Fruit fly (Drosophila melanogaster) whole organism, adult: Measurements from ENCODE around the gene dyl.

Experiments used
- CG14711 ChIP-seq: fragments of 200-800 bp; sonication (Bioruptor generic); optimal IDR thresholded peaks from 2 replicates; lab custom pipeline; 2018; ENCODE audit warnings: missing biosample characterization, mild to moderate bottlenecking, missing genetic modification characterization, moderate library complexity
- CG33017 ChIP-seq: fragments of 200-800 bp; sonication (Bioruptor generic); optimal IDR thresholded peaks from 2 replicates; lab custom pipeline; 2018; ENCODE audit warnings: missing biosample characterization, mild to moderate bottlenecking, missing genetic modification characterization, moderate library complexity
- Mnt ChIP-seq: fragments of 200-800 bp; sonication (Bioruptor generic); optimal IDR thresholded peaks from 2 replicates; lab custom pipeline; 2016; ENCODE audit warnings: missing biosample characterization, mild to moderate bottlenecking, missing genetic modification characterization
- ovo ChIP-seq: fragments of 200-800 bp; sonication (Bioruptor generic); optimal IDR thresholded peaks from 2 replicates; lab custom pipeline; 2016; ENCODE audit warnings: missing biosample characterization, missing genetic modification characterization
- tj ChIP-seq: fragments of 200-800 bp; sonication (Bioruptor generic); optimal IDR thresholded peaks from 3 replicates; lab custom pipeline; 2017; ENCODE audit warnings: missing biosample characterization, mild to moderate bottlenecking, missing genetic modification characterization, moderate library complexity
- toe ChIP-seq: fragments of 200-800 bp; sonication (Bioruptor generic); optimal IDR thresholded peaks from 2 replicates; lab custom pipeline; 2016; ENCODE audit warnings: missing biosample characterization, missing genetic modification characterization

- TF ChIP-seq ovo (GFP tag; lab: Kevin White, UChicago) (peak; percentile 92), tj (GFP tag; lab: Kevin White, UChicago) (no peak), CG33017 (tag; lab: Kevin White, UChicago) (no peak), CG14711 (tag; lab: Kevin White, UChicago) (no peak), toe (GFP tag; lab: Kevin White, UChicago) (no peak), Mnt (GFP tag; lab: Kevin White, UChicago) (no peak)
Observed at dm6 chr3L:4252121-4252861, 55.2 kb downstream of the dyl start.
